Worm (Caenorhabditis elegans): ENCODE measurements around the gene ZC15.5.

DNA sequence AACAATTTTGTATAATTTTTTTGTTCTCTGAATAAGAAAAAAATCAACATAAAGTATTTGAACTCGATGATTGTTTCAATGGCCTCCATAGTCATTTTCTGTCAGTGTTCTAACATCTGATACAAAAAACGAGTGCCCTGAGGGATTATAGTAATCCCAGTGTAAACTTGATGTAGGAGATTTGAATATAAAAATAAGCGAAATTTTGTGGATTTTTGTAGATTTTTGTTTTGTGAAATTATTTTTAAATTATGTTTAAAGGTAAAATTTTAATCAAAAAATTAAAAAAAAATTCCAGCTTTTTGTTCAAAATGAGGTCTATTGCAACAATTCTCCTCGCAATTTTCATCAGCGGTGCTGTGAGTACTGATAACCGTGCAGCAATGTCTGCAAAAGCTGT lies 27.7 kb downstream of the ZC15.5 start, which contains the start of gene Y38H6A.1:
- TF ChIP-seq nhr-28 (tag; optimal IDR thresholded peaks at IDR 0.05) (no peak), elt-1 (tag; optimal IDR thresholded peaks at IDR 0.05; ENCODE audit: borderline replicate concordance, insufficient read depth) (no peak)

All from whole organism, mixed stage, embryonic.